Fruit fly (Drosophila melanogaster) whole organism, embryonic: Measurements from ENCODE around the gene RIOK2.

ENCODE experiments used
- Antp ChIP-seq: fragments of 200-800 bp; sonication (Bioruptor generic); optimal IDR thresholded peaks from 3 replicates; lab custom pipeline; 2016; ENCODE audit warnings: missing biosample characterization, missing genetic modification characterization
- Atf-2 ChIP-seq: fragments of 200-800 bp; sonication (Bioruptor generic); optimal IDR thresholded peaks from 2 replicates; lab custom pipeline; 2016; ENCODE audit warnings: missing biosample characterization, missing genetic modification characterization
- Atf3 ChIP-seq: fragments of 200-800 bp; sonication (Bioruptor generic); optimal IDR thresholded peaks from 3 replicates; lab custom pipeline; 2016; ENCODE audit warnings: missing biosample characterization, missing genetic modification characterization
- CG10209 ChIP-seq: fragments of 200-800 bp; sonication (Bioruptor generic); optimal IDR thresholded peaks from 3 replicates; lab custom pipeline; 2017; ENCODE audit warnings: missing biosample characterization, mild to moderate bottlenecking, missing genetic modification characterization, missing genetic modification reagents
- CG10274 ChIP-seq: fragments of 200-800 bp; sonication (Bioruptor generic); optimal IDR thresholded peaks from 3 replicates; lab custom pipeline; 2017; ENCODE audit warnings: missing biosample characterization, mild to moderate bottlenecking, missing genetic modification characterization
- CG11085 ChIP-seq: fragments of 200-800 bp; sonication (Bioruptor generic); IDR thresholded peaks from 2 replicates; pipeline ENCODE4 v1.3.6; 2022; ENCODE audit warnings: missing biosample characterization, missing genetic modification characterization
- CG11093 ChIP-seq: fragments of 200-800 bp; sonication (Bioruptor generic); IDR thresholded peaks from 3 replicates; pipeline ENCODE4 v1.3.6; 2022; ENCODE audit warnings: missing biosample characterization, missing genetic modification characterization
- CG12299 ChIP-seq: fragments of 200-800 bp; sonication (Bioruptor generic); optimal IDR thresholded peaks from 2 replicates; lab custom pipeline; 2018; ENCODE audit warnings: missing biosample characterization, mild to moderate bottlenecking, missing genetic modification characterization
- CG12659 ChIP-seq: fragments of 200-800 bp; sonication (Bioruptor generic); optimal IDR thresholded peaks from 3 replicates; lab custom pipeline; 2017; ENCODE audit warnings: mild to moderate bottlenecking, missing biosample characterization, missing genetic modification reagents, missing genetic modification characterization
- CG12942 ChIP-seq: fragments of 200-800 bp; sonication (Bioruptor generic); optimal IDR thresholded peaks from 3 replicates; lab custom pipeline; 2016; ENCODE audit warnings: missing biosample characterization, missing genetic modification characterization
- CG13287 ChIP-seq: fragments of 200-800 bp; sonication (Bioruptor generic); IDR thresholded peaks from 2 replicates; pipeline ENCODE4 v1.3.6; 2022; ENCODE audit warnings: missing biosample characterization, missing genetic modification characterization; ENCODE audit not compliant: partially characterized antibody
- CG15514 ChIP-seq: fragments of 200-800 bp; sonication (Bioruptor generic); optimal IDR thresholded peaks from 3 replicates; lab custom pipeline; 2017; ENCODE audit warnings: missing biosample characterization, missing genetic modification characterization, mild to moderate bottlenecking, moderate library complexity, missing genetic modification reagents
- CG16815 ChIP-seq: fragments of 200-800 bp; sonication (Bioruptor generic); optimal IDR thresholded peaks from 3 replicates; lab custom pipeline; 2017; ENCODE audit warnings: missing biosample characterization, mild to moderate bottlenecking, missing genetic modification characterization
- CG18764 ChIP-seq: fragments of 200-800 bp; sonication (Bioruptor generic); optimal IDR thresholded peaks from 3 replicates; lab custom pipeline; 2016; ENCODE audit warnings: missing biosample characterization, missing genetic modification characterization
- CG30403 ChIP-seq: fragments of 200-800 bp; sonication (Bioruptor generic); optimal IDR thresholded peaks from 3 replicates; lab custom pipeline; 2016; ENCODE audit warnings: missing biosample characterization, missing genetic modification characterization
- CG31224 ChIP-seq: fragments of 200-800 bp; sonication (Bioruptor generic); IDR thresholded peaks from 2 replicates; pipeline ENCODE4 v1.3.6; 2022; ENCODE audit warnings: missing biosample characterization, missing genetic modification characterization
- CG31388 ChIP-seq: fragments of 200-800 bp; sonication (Bioruptor generic); optimal IDR thresholded peaks from 2 replicates; lab custom pipeline; 2016; ENCODE audit warnings: missing biosample characterization, missing genetic modification characterization
- CG3163 ChIP-seq: fragments of 200-800 bp; sonication (Bioruptor generic); optimal IDR thresholded peaks from 3 replicates; lab custom pipeline; 2016; ENCODE audit warnings: missing biosample characterization, missing genetic modification characterization
- CG33213 ChIP-seq: fragments of 200-800 bp; sonication (Bioruptor generic); optimal IDR thresholded peaks from 3 replicates; lab custom pipeline; 2016; ENCODE audit warnings: missing biosample characterization, missing genetic modification characterization
- CG3726 ChIP-seq: fragments of 200-800 bp; sonication (Bioruptor generic); IDR thresholded peaks from 3 replicates; pipeline ENCODE4, ENCODE4 v1.3.6; 2022; ENCODE audit warnings: missing biosample characterization, missing genetic modification characterization
- CG6791 ChIP-seq: fragments of 200-800 bp; sonication (Bioruptor generic); IDR thresholded peaks from 3 replicates; pipeline ENCODE4 v1.3.6; 2022; ENCODE audit warnings: missing biosample characterization, missing genetic modification characterization; ENCODE audit not compliant: partially characterized antibody
- CG8388 ChIP-seq: fragments of 200-800 bp; sonication (Bioruptor generic); optimal IDR thresholded peaks from 2 replicates; lab custom pipeline; 2019; ENCODE audit warnings: missing biosample characterization, mild to moderate bottlenecking, missing genetic modification characterization, moderate library complexity
- CG9727 ChIP-seq: fragments of 200-800 bp; sonication (Bioruptor generic); optimal IDR thresholded peaks from 3 replicates; lab custom pipeline; 2017; ENCODE audit warnings: missing biosample characterization, mild to moderate bottlenecking, missing genetic modification characterization
- Dad ChIP-seq: fragments of 200-800 bp; sonication (Bioruptor generic); optimal IDR thresholded peaks from 3 replicates; lab custom pipeline; 2016; ENCODE audit warnings: missing biosample characterization, missing genetic modification characterization
- Deaf1 ChIP-seq: fragments of 200-800 bp; optimal IDR thresholded peaks from 3 replicates; lab custom pipeline; 2019; ENCODE audit warnings: missing biosample characterization, mild to moderate bottlenecking, missing genetic modification characterization, moderate library complexity
- Doc3 ChIP-seq: fragments of 200-800 bp; sonication (Bioruptor generic); IDR thresholded peaks from 3 replicates; pipeline ENCODE4 v1.3.6; 2022; ENCODE audit warnings: missing biosample characterization, missing genetic modification characterization; ENCODE audit not compliant: partially characterized antibody
- Dref ChIP-seq: fragments of 200-800 bp; sonication (Bioruptor generic); IDR thresholded peaks from 2 replicates; pipeline ENCODE4 v1.3.6; 2022; ENCODE audit warnings: missing biosample characterization, missing genetic modification characterization
- Nf-YA ChIP-seq: fragments of 200-800 bp; sonication (Bioruptor generic); IDR thresholded peaks from 2 replicates; pipeline ENCODE4 v1.3.6; 2022; ENCODE audit warnings: missing biosample characterization, missing genetic modification characterization
- Poxn ChIP-seq: fragments of 200-800 bp; sonication (Bioruptor generic); IDR thresholded peaks from 2 replicates; pipeline ENCODE4 v1.3.6; 2022; ENCODE audit warnings: missing biosample characterization, missing genetic modification characterization
- YL-1 ChIP-seq: fragments of 200-800 bp; sonication (Bioruptor generic); optimal IDR thresholded peaks from 3 replicates; lab custom pipeline; 2017; ENCODE audit warnings: missing biosample characterization, mild to moderate bottlenecking, missing genetic modification characterization
- bbx ChIP-seq: fragments of 200-800 bp; sonication (Bioruptor generic); IDR thresholded peaks from 2 replicates; pipeline ENCODE4 v1.3.6; 2022; ENCODE audit warnings: missing biosample characterization, missing genetic modification characterization; ENCODE audit not compliant: partially characterized antibody
- chif ChIP-seq, 2 experiments: fragments of 200-800 bp; sonication (Bioruptor generic); optimal IDR thresholded peaks; 3 replicates each; lab custom pipeline; 2016; ENCODE audit warnings: missing biosample characterization in 2 of 2, missing genetic modification characterization in 2 of 2
- corto ChIP-seq: fragments of 200-800 bp; sonication (Bioruptor generic); optimal IDR thresholded peaks from 2 replicates; lab custom pipeline; 2016; ENCODE audit warnings: missing biosample characterization, mild to moderate bottlenecking, missing genetic modification characterization, moderate library complexity
- dan ChIP-seq: fragments of 200-800 bp; sonication (Bioruptor generic); IDR thresholded peaks from 2 replicates; pipeline ENCODE4 v1.3.6; 2022; ENCODE audit warnings: missing biosample characterization, missing genetic modification characterization
- ewg ChIP-seq: fragments of 200-800 bp; sonication (Bioruptor generic); optimal IDR thresholded peaks from 3 replicates; lab custom pipeline; 2017; ENCODE audit warnings: mild to moderate bottlenecking, missing biosample characterization, missing genetic modification reagents, missing genetic modification characterization
- fd64A ChIP-seq: fragments of 200-800 bp; sonication (Bioruptor generic); optimal IDR thresholded peaks from 3 replicates; lab custom pipeline; 2018; ENCODE audit warnings: missing biosample characterization, mild to moderate bottlenecking, missing genetic modification characterization
- fru ChIP-seq: fragments of >200 bp; optimal IDR thresholded peaks from 2 replicates; lab custom pipeline; 2017
- gcm ChIP-seq: fragments of 200-800 bp; sonication (Bioruptor generic); optimal IDR thresholded peaks from 2 replicates; lab custom pipeline; 2019; ENCODE audit warnings: missing biosample characterization, mild to moderate bottlenecking, missing genetic modification characterization, moderate library complexity
- insv ChIP-seq, 2 experiments: fragments of 200-800 bp; sonication (Bioruptor generic); optimal IDR thresholded peaks; 3 replicates each; lab custom pipeline; 2016 to 2018; ENCODE audit warnings: missing biosample characterization in 2 of 2, missing genetic modification characterization in 2 of 2
- lbe ChIP-seq: fragments of 200-800 bp; sonication (Bioruptor generic); optimal IDR thresholded peaks from 2 replicates; lab custom pipeline; 2016; ENCODE audit warnings: missing biosample characterization, mild to moderate bottlenecking, missing genetic modification characterization
- mld ChIP-seq: fragments of 200-800 bp; sonication (Bioruptor generic); IDR thresholded peaks from 3 replicates; pipeline ENCODE4 v1.3.6; 2022; ENCODE audit warnings: missing biosample characterization, missing genetic modification characterization; ENCODE audit not compliant: partially characterized antibody
- nau ChIP-seq: fragments of 200-800 bp; sonication (Bioruptor generic); optimal IDR thresholded peaks from 3 replicates; lab custom pipeline; 2017; ENCODE audit warnings: missing biosample characterization, mild to moderate bottlenecking, missing genetic modification characterization, missing genetic modification reagents
- pho ChIP-seq: fragments of 200-800 bp; sonication (Bioruptor generic); optimal IDR thresholded peaks from 2 replicates; lab custom pipeline; 2016; ENCODE audit warnings: missing biosample characterization, missing genetic modification characterization
- run ChIP-seq: fragments of 200-800 bp; sonication (Bioruptor generic); optimal IDR thresholded peaks from 3 replicates; lab custom pipeline; 2018; ENCODE audit warnings: missing biosample characterization, mild to moderate bottlenecking, missing genetic modification characterization
- sisA ChIP-seq: fragments of 200-800 bp; sonication (Bioruptor generic); IDR thresholded peaks from 2 replicates; pipeline ENCODE4 v1.3.6; 2022; ENCODE audit warnings: missing biosample characterization, missing genetic modification characterization
- stwl ChIP-seq: fragments of 200-800 bp; sonication (Bioruptor generic); optimal IDR thresholded peaks from 3 replicates; lab custom pipeline; 2018; ENCODE audit warnings: missing biosample characterization, mild to moderate bottlenecking, missing genetic modification characterization, moderate library complexity
- tap ChIP-seq: fragments of 200-800 bp; optimal IDR thresholded peaks from 3 replicates; lab custom pipeline; 2019; ENCODE audit warnings: missing biosample characterization, mild to moderate bottlenecking, missing genetic modification characterization, moderate library complexity
- tll ChIP-seq, 2 experiments: fragments of 200-800 bp in 1 of 2; fragments of >200 bp in 1 of 2; sonication (Bioruptor generic) in 1 of 2; optimal IDR thresholded peaks; 2 replicates each; lab custom pipeline; 2017 to 2019; ENCODE audit warnings: missing biosample characterization in 2 of 2, missing genetic modification characterization in 2 of 2, mild to moderate bottlenecking in 1 of 2, moderate library complexity in 1 of 2
- vvl ChIP-seq: fragments of 200-800 bp; sonication (Bioruptor generic); IDR thresholded peaks from 2 replicates; pipeline ENCODE4 v1.3.6; 2022; ENCODE audit warnings: missing biosample characterization, missing genetic modification characterization

Gene RIOK2

dm6 chr3R:25258628-25259240, 6.9 kb upstream of the RIOK2 start, which contains the start of gene CG11857 (continued):
- TF ChIP-seq lbe (GFP tag; lab: Kevin White, UChicago) (peak; percentile 96), YL-1 (GFP tag; lab: Kevin White, UChicago) (peak; percentile 97), corto (GFP tag; lab: Kevin White, UChicago) (peak; percentile 95), ewg (GFP tag; lab: Kevin White, UChicago) (peak; percentile 92), CG12942 (GFP tag; lab: Kevin White, UChicago) (peak; percentile 98), CG12299 (tag; lab: Kevin White, UChicago) (peak; percentile 95), CG3163 (GFP tag; lab: Kevin White, UChicago) (peak; percentile 87), Antp (GFP tag; lab: Kevin White, UChicago) (peak; percentile 97), Dad (GFP tag; lab: Kevin White, UChicago) (peak; percentile 97), Dref (GFP tag; lab: Robert Waterston, UW) (peak; percentile 81), CG15514 (peak; percentile 93), CG6791 (GFP tag; lab: Robert Waterston, UW) (peak; percentile 98), CG31224 (GFP tag; lab: Robert Waterston, UW) (peak; percentile 97), insv (GFP tag; optimal IDR thresholded peaks at IDR 0.05; lab: Kevin White, UChicago) (peak in 1 of 2 experiments; percentile 77), stwl (tag; lab: Kevin White, UChicago) (peak; percentile 91), dan (peak; percentile 97), run (tag; lab: Kevin White, UChicago) (peak; percentile 80), Doc3 (GFP tag; lab: Robert Waterston, UW) (peak; percentile 100), CG11093 (GFP tag; lab: Robert Waterston, UW) (peak; percentile 99), pho (GFP tag; lab: Kevin White, UChicago) (peak; percentile 98), sisA (GFP tag; lab: Robert Waterston, UW) (peak; percentile 99), Nf-YA (GFP tag; lab: Robert Waterston, UW) (peak; percentile 96), CG30403 (GFP tag; lab: Kevin White, UChicago) (peak; percentile 99), CG10274 (GFP tag; lab: Kevin White, UChicago) (peak; percentile 81), bbx (GFP tag; lab: Robert Waterston, UW) (peak; percentile 98), CG3726 (GFP tag; lab: Robert Waterston, UW) (peak; percentile 96), chif (GFP tag; optimal IDR thresholded peaks at IDR 0.05; lab: Kevin White, UChicago) (peak; percentile 97 to 98), CG8388 (GFP tag; lab: Kevin White, UChicago) (peak; percentile 95), CG9727 (GFP tag; lab: Kevin White, UChicago) (peak; percentile 98), Deaf1 (peak; percentile 79), nau (GFP tag; lab: Kevin White, UChicago) (no peak), CG33213 (GFP tag; lab: Kevin White, UChicago) (peak; percentile 97), CG13287 (peak; percentile 100), Poxn (GFP tag; lab: Robert Waterston, UW) (peak; percentile 97), Atf-2 (GFP tag; lab: Kevin White, UChicago) (peak; percentile 97), tap (peak; percentile 95), CG10209 (GFP tag; lab: Kevin White, UChicago) (peak; percentile 97), CG16815 (GFP tag; lab: Kevin White, UChicago) (peak; percentile 97), fd64A (GFP tag; lab: Kevin White, UChicago) (peak; percentile 78), tll (GFP tag; optimal IDR thresholded peaks at IDR 0.05; lab: Kevin White, UChicago) (peak; percentile 45 to 68), mld (GFP tag; lab: Robert Waterston, UW) (peak; percentile 98), gcm (GFP tag; lab: Kevin White, UChicago) (peak; percentile 94), CG11085 (peak; percentile 99), vvl (GFP tag; lab: Robert Waterston, UW) (peak; percentile 99), CG31388 (GFP tag; lab: Kevin White, UChicago) (peak; percentile 97), Atf3 (peak; percentile 98), fru (lab: Kevin White, UChicago) (no peak), CG18764 (GFP tag; lab: Kevin White, UChicago) (peak; percentile 97), CG12659 (GFP tag; lab: Kevin White, UChicago) (peak; percentile 99)
